Worm (Caenorhabditis elegans) whole organism, L3 larva: ENCODE results near the gene coa-4.

Experiments
- R02D3.7 ChIP-seq: fragments of 150-350 bp; optimal IDR thresholded peaks from 2 replicates; lab custom pipeline; 2014; ENCODE audit warnings: missing biosample characterization, missing genetic modification characterization
- ama-1 ChIP-seq: fragments of 150-350 bp; optimal IDR thresholded peaks from 2 replicates; lab custom pipeline; 2018
- egl-27 ChIP-seq: sonication (generic microtip); optimal IDR thresholded peaks from 4 replicates; lab custom pipeline; 2017; ENCODE audit warnings: missing biosample characterization, missing genetic modification reagents, missing genetic modification characterization
- lsy-12 ChIP-seq: sonication (generic microtip); optimal IDR thresholded peaks from 2 replicates; lab custom pipeline; 2016; ENCODE audit warnings: mild to moderate bottlenecking, missing genetic modification characterization, missing compliant biosample characterization
- nhr-23 ChIP-seq: fragments of 150-350 bp; optimal IDR thresholded peaks from 2 replicates; lab custom pipeline; 2014; ENCODE audit warnings: missing biosample characterization, missing genetic modification reagents, missing genetic modification characterization
- nhr-25 ChIP-seq: sonication (generic microtip); optimal IDR thresholded peaks from 2 replicates; lab custom pipeline; 2017; ENCODE audit warnings: missing biosample characterization, missing genetic modification characterization
- sea-2 ChIP-seq: fragments of 150-350 bp; sonication (generic microtip); optimal IDR thresholded peaks from 4 replicates; lab custom pipeline; 2014; ENCODE audit warnings: missing biosample characterization, missing genetic modification reagents, missing genetic modification characterization
- skn-1 ChIP-seq: fragments of 150-350 bp; optimal IDR thresholded peaks from 2 replicates; lab custom pipeline; 2014; ENCODE audit warnings: missing biosample characterization, missing genetic modification characterization
- unc-39 ChIP-seq: sonication (generic microtip); optimal IDR thresholded peaks from 4 replicates; lab custom pipeline; 2017; ENCODE audit warnings: missing biosample characterization, missing genetic modification characterization
- zag-1 ChIP-seq: fragments of 150-350 bp; optimal IDR thresholded peaks from 2 replicates; lab custom pipeline; 2014; ENCODE audit warnings: missing biosample characterization, missing genetic modification characterization

DNA sequence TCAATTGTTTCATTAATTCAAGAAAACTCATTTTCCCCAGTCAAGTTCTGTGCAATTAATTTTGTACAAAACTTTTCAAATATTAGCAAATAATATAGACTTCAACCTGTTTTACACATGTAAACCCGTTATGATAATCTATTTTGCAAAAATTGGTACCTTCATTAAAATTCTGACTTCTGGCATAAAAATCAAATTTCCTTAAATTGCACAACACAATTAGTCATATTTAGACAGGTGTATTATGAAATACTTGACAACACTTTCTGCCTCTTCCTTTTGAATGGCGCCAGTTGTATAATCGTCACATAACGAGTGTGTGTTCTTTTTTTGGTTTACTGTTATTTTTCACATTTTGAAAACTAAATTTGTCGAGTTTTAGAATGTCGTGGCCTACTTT, 35.7 kb upstream of the coa-4 start, which contains the start of gene fbxc-58:
- TF ChIP-seq lsy-12 (tag; lab: Kevin White, UChicago) (no peak), nhr-23 (tag; lab: Kevin White, UChicago) (no peak), sea-2 (GFP tag; lab: Kevin White, UChicago) (no peak), skn-1 (tag; lab: Kevin White, UChicago) (no peak), R02D3.7 (tag; lab: Kevin White, UChicago) (no peak), unc-39 (tag; lab: Kevin White, UChicago) (no peak), egl-27 (tag; lab: Kevin White, UChicago) (no peak), zag-1 (no peak), ama-1 (lab: Kevin White, UChicago) (no peak), nhr-25 (tag; lab: Kevin White, UChicago) (no peak)
